Worm (Caenorhabditis elegans) whole organism, late embryonic: Measurements from ENCODE around the gene F55C9.11.

ENCODE experiments used
- C38D4.7 ChIP-seq: fragments of 200-800 bp; sonication (Bioruptor generic); optimal IDR thresholded peaks from 2 replicates; lab custom pipeline; 2018; ENCODE audit warnings: mild to moderate bottlenecking, missing genetic modification characterization, moderate library complexity, missing compliant biosample characterization
- F13H6.1 ChIP-seq: sonication (generic microtip); optimal IDR thresholded peaks from 2 replicates; lab custom pipeline; 2016; ENCODE audit warnings: missing genetic modification characterization, missing compliant biosample characterization
- K02D7.2 ChIP-seq: sonication (generic microtip); optimal IDR thresholded peaks from 2 replicates; lab custom pipeline; 2017; ENCODE audit warnings: mild to moderate bottlenecking, missing genetic modification characterization, missing compliant biosample characterization
- K09A11.1 ChIP-seq: sonication (generic microtip); optimal IDR thresholded peaks from 2 replicates; lab custom pipeline; 2017; ENCODE audit warnings: antibody characterized with exemption, mild to moderate bottlenecking, missing genetic modification characterization, missing compliant biosample characterization; ENCODE audit not compliant: insufficient read depth
- ceh-14 ChIP-seq: sonication (generic microtip); optimal IDR thresholded peaks from 2 replicates; lab custom pipeline; 2016; ENCODE audit warnings: missing genotype, missing genetic modification characterization, missing compliant biosample characterization
- ceh-18 ChIP-seq: sonication (generic microtip); optimal IDR thresholded peaks from 2 replicates; lab custom pipeline; 2016; ENCODE audit warnings: missing genetic modification characterization, missing compliant biosample characterization
- ceh-22 ChIP-seq: sonication (generic microtip); optimal IDR thresholded peaks from 2 replicates; lab custom pipeline; 2017; ENCODE audit warnings: missing biosample characterization, missing genetic modification characterization
- ceh-24 ChIP-seq: sonication (generic microtip); optimal IDR thresholded peaks from 2 replicates; lab custom pipeline; 2016; ENCODE audit warnings: mild to moderate bottlenecking, missing genetic modification characterization, missing compliant biosample characterization
- ceh-30 ChIP-seq: fragments of 150-350 bp; optimal IDR thresholded peaks from 2 replicates; lab custom pipeline; 2014; ENCODE audit warnings: missing biosample characterization, missing genetic modification characterization
- ceh-31 ChIP-seq: sonication (generic microtip); optimal IDR thresholded peaks from 2 replicates; lab custom pipeline; 2016; ENCODE audit warnings: missing genetic modification characterization, missing compliant biosample characterization
- ceh-34 ChIP-seq: sonication (generic microtip); optimal IDR thresholded peaks from 2 replicates; lab custom pipeline; 2016; ENCODE audit warnings: mild to moderate bottlenecking, missing genetic modification characterization, missing compliant biosample characterization
- ceh-48 ChIP-seq: sonication (generic microtip); optimal IDR thresholded peaks from 2 replicates; lab custom pipeline; 2016; ENCODE audit warnings: missing genetic modification characterization, inconsistent platforms, missing compliant biosample characterization
- ceh-6 ChIP-seq: fragments of 200-800 bp; sonication (Bioruptor generic); optimal IDR thresholded peaks from 2 replicates; lab custom pipeline; 2018; ENCODE audit warnings: mild to moderate bottlenecking, missing genetic modification characterization, missing compliant biosample characterization
- ceh-9 ChIP-seq: sonication (generic microtip); optimal IDR thresholded peaks from 2 replicates; lab custom pipeline; 2016; ENCODE audit warnings: mild to moderate bottlenecking, missing genetic modification characterization, inconsistent platforms, missing compliant biosample characterization
- dmd-4 ChIP-seq: sonication (generic microtip); optimal IDR thresholded peaks from 2 replicates; lab custom pipeline; 2016; ENCODE audit warnings: borderline replicate concordance, missing genetic modification characterization, missing compliant biosample characterization
- dve-1 ChIP-seq: sonication (generic microtip); optimal IDR thresholded peaks from 2 replicates; lab custom pipeline; 2017; ENCODE audit warnings: antibody characterized with exemption, mild to moderate bottlenecking, missing genetic modification characterization, missing compliant biosample characterization
- elt-2 ChIP-seq: sonication (generic microtip); optimal IDR thresholded peaks from 2 replicates; lab custom pipeline; 2016; ENCODE audit warnings: missing genetic modification reagents, missing genetic modification characterization, missing compliant biosample characterization
- fax-1 ChIP-seq: sonication (generic microtip); optimal IDR thresholded peaks from 2 replicates; lab custom pipeline; 2016; ENCODE audit warnings: missing genotype, missing genetic modification characterization, missing compliant biosample characterization
- hlh-30 ChIP-seq: sonication (generic microtip); optimal IDR thresholded peaks from 2 replicates; lab custom pipeline; 2017; ENCODE audit warnings: antibody characterized with exemption, missing genetic modification characterization, missing compliant biosample characterization; ENCODE audit not compliant: insufficient read depth
- lim-6 ChIP-seq: sonication (generic microtip); optimal IDR thresholded peaks from 2 replicates; lab custom pipeline; 2016; ENCODE audit warnings: missing genetic modification characterization, missing compliant biosample characterization
- madf-2 ChIP-seq: sonication (generic microtip); optimal IDR thresholded peaks from 2 replicates; lab custom pipeline; 2017; ENCODE audit warnings: missing genetic modification characterization, missing compliant biosample characterization
- nfya-1 ChIP-seq: sonication (generic microtip); optimal IDR thresholded peaks from 2 replicates; lab custom pipeline; 2017; ENCODE audit warnings: missing genetic modification characterization, mild to moderate bottlenecking, missing compliant biosample characterization, antibody characterized with exemption, moderate library complexity
- npax-4 ChIP-seq: sonication (generic microtip); optimal IDR thresholded peaks from 2 replicates; lab custom pipeline; 2016; ENCODE audit warnings: missing genetic modification characterization, missing compliant biosample characterization
- pag-3 ChIP-seq: sonication (generic microtip); optimal IDR thresholded peaks from 2 replicates; lab custom pipeline; 2016; ENCODE audit warnings: missing compliant biosample characterization, missing genetic modification characterization, borderline replicate concordance
- pqm-1 ChIP-seq: sonication (generic microtip); optimal IDR thresholded peaks from 2 replicates; lab custom pipeline; 2016; ENCODE audit warnings: missing genetic modification characterization, missing compliant biosample characterization
- pros-1 ChIP-seq: fragments of 150-350 bp; optimal IDR thresholded peaks from 2 replicates; lab custom pipeline; 2014; ENCODE audit warnings: missing biosample characterization, missing genetic modification reagents, missing genetic modification characterization
- ref-2 ChIP-seq: sonication (generic microtip); optimal IDR thresholded peaks from 2 replicates; lab custom pipeline; 2016; ENCODE audit warnings: missing genetic modification characterization, missing compliant biosample characterization
- rnt-1 ChIP-seq: sonication (generic microtip); optimal IDR thresholded peaks from 2 replicates; lab custom pipeline; 2016; ENCODE audit warnings: missing genetic modification characterization, missing compliant biosample characterization
- sdc-2 ChIP-seq: sonication (generic microtip); optimal IDR thresholded peaks from 2 replicates; lab custom pipeline; 2016; ENCODE audit warnings: missing genotype, missing genetic modification characterization, missing compliant biosample characterization
- tbx-2 ChIP-seq: sonication (generic microtip); optimal IDR thresholded peaks from 2 replicates; lab custom pipeline; 2016; ENCODE audit warnings: missing genetic modification characterization, missing compliant biosample characterization
- tbx-7 ChIP-seq: sonication (generic microtip); optimal IDR thresholded peaks from 2 replicates; lab custom pipeline; 2016; ENCODE audit warnings: missing genotype, missing genetic modification characterization, missing compliant biosample characterization
- ttx-3 ChIP-seq: sonication (generic microtip); optimal IDR thresholded peaks from 2 replicates; lab custom pipeline; 2016; ENCODE audit warnings: missing genetic modification reagents, missing genetic modification characterization, missing compliant biosample characterization
- unc-86 ChIP-seq: sonication (generic microtip); optimal IDR thresholded peaks from 2 replicates; lab custom pipeline; 2016; ENCODE audit warnings: missing genetic modification characterization, missing compliant biosample characterization
- zip-5 ChIP-seq: sonication (generic microtip); optimal IDR thresholded peaks from 2 replicates; lab custom pipeline; 2016; ENCODE audit warnings: missing genetic modification characterization, missing compliant biosample characterization
- ztf-16 ChIP-seq: sonication (generic microtip); optimal IDR thresholded peaks from 2 replicates; lab custom pipeline; 2017; ENCODE audit warnings: missing genetic modification characterization, missing compliant biosample characterization

F55C9.11 gene

DNA sequence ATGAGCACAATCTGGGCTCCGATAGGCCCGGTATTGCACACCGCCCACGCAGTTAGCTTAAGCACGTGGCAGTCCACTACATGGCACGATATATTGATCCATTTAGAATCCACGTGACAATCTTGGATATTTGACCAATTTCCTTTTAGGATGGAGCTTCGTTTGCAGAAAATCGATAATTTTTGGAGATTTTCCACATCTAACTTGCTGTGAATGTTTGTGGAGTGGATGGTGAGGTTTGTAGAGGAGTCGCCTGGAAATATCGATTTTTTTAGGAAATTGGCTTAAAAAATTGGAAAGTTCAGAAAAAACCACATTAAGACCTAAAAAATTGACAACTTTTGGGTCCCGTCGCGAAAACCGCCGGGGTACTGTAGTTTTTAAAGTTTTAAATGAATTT lies 27.8 kb upstream of the F55C9.11 start:
- TF ChIP-seq elt-2 (tag; lab: Kevin White, UChicago) = no peak
- TF ChIP-seq sdc-2 (tag; lab: Kevin White, UChicago) = no peak
- peak; percentile 11 for TF ChIP-seq ceh-48 (tag; lab: Kevin White, UChicago)

DNA sequence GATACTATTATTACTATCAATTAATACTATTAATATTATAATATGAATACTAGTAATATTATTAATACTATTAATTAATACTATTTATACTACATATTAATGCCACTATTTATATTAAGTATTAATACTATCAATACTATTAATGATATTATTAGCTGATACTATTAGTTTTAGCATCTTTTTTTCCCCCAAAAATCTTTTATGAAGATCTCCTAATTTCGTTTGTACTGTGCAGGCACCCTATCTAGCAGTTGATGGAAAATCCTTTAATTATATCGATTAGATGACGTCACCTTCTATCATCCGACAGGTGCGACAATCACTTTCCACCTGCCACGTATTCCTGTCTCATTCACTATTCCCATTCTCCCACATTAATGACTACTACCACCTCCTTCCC lies 19.8 kb upstream of the F55C9.11 start, which contains the start of gene fbxb-65:
Gene fbxb-65, plus strand, starts transcription at position 301 of the 400 bp plus-strand sequence.
- no peak for TF ChIP-seq F13H6.1
- TF ChIP-seq rnt-1 (tag; lab: Kevin White, UChicago) = no peak
- TF ChIP-seq lim-6 (tag; lab: Kevin White, UChicago) = no peak
- TF ChIP-seq C38D4.7 = no peak
- no peak for TF ChIP-seq ztf-16 (tag; lab: Kevin White, UChicago)
- no peak for TF ChIP-seq ref-2 (tag; lab: Kevin White, UChicago)
- no peak for TF ChIP-seq ceh-9 (tag; lab: Kevin White, UChicago)
- no peak for TF ChIP-seq unc-86 (tag; lab: Kevin White, UChicago)
- no peak for TF ChIP-seq ceh-6 (GFP tag; lab: Kevin White, UChicago)
- TF ChIP-seq ceh-31 (tag; lab: Kevin White, UChicago) = no peak

DNA sequence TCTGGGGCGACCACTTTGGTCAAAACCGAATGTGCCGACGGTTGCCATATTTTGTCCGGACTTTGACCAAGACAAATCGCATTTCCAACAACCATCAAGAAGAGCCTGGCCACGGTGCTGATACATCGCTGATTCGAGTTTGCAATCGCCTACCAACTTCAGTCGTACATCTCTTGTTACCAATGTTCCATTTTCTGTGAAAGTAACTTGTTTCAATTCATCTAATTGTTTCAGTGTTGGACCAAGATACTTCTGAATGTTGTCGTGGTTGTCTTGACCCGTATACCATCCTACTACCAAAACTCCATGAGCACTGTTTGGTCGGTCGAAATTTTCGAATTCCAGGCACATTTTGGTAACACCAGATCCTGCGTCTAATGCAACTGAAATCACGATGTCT lies 15.9 kb upstream of the F55C9.11 start:
- TF ChIP-seq tbx-2 (tag; lab: Kevin White, UChicago) = no peak
- no peak for TF ChIP-seq ceh-31 (tag; lab: Kevin White, UChicago)
- no peak for TF ChIP-seq hlh-30
- no peak for TF ChIP-seq ceh-30 (tag; lab: Kevin White, UChicago)
- no peak for TF ChIP-seq ceh-14 (tag; lab: Kevin White, UChicago)
- TF ChIP-seq pag-3 (tag; lab: Kevin White, UChicago) = no peak
- no peak for TF ChIP-seq ceh-18 (tag; lab: Kevin White, UChicago)
- no peak for TF ChIP-seq npax-4 (tag; lab: Kevin White, UChicago)
- no peak for TF ChIP-seq ceh-24
- TF ChIP-seq K09A11.1 = no peak
- TF ChIP-seq dmd-4 (tag; lab: Kevin White, UChicago) = no peak
- TF ChIP-seq madf-2 = no peak
- no peak for TF ChIP-seq pqm-1 (tag; lab: Kevin White, UChicago)
- no peak for TF ChIP-seq ceh-22 (tag; lab: Kevin White, UChicago)
- TF ChIP-seq F13H6.1 = no peak

DNA sequence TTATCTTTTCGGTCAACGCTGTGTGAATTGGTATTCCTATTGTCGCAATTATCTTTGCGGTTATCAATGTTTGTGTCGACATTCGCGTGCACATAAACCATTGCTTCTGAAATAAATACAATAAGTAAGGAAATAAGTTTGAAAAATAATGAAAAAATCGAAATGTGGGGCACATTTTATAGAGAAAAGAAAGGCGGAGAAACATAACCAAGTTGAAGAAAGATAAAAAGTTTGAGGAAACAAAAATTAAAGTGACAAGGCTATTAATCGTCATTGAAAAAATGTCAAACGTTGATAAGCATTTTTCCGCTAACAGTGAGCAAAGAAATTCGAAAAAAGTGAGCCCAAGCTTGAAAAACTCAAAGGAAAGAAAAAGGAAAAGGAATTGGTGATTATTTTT lies 12.9 kb upstream of the F55C9.11 start, which contains the start of gene C43D7.4:
Gene C43D7.4, minus strand, starts transcription at position 101 of the 400 bp plus-strand sequence.
- TF ChIP-seq ttx-3 (tag; lab: Kevin White, UChicago) (no peak), tbx-7 (tag; lab: Kevin White, UChicago) (no peak), sdc-2 (tag; lab: Kevin White, UChicago) (no peak), madf-2 (no peak), ceh-31 (tag; lab: Kevin White, UChicago) (no peak), pros-1 (tag; lab: Kevin White, UChicago) (no peak), dve-1 (tag; lab: Kevin White, UChicago) (no peak), fax-1 (no peak), nfya-1 (tag; lab: Kevin White, UChicago) (no peak)

DNA sequence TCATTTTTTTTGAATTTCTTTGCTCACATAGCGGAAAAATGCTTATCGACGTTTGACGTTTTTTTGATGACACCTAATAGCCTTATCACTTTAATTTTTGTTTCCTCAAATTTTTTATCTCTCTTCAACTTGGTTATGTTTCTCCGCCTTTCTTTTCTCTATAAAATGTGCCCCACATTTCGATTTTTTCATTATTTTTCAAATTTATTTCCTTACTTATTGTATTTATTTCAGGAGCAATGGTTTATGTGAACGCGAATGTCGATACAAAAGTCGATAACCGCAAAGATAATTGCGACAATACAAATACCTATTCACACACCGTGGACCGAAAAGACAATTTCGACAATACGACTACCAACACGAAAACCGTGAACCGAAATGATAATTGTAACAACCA lies 10.9 kb upstream of the F55C9.11 start, which contains the start of gene sdz-6:
Gene sdz-6, plus strand, starts transcription at position 229 of the 400 bp plus-strand sequence.
- TF ChIP-seq K02D7.2 (tag; lab: Kevin White, UChicago) (no peak), zip-5 (tag; lab: Kevin White, UChicago) (no peak), ceh-34 (no peak)
